Fruit fly (Drosophila melanogaster): ENCODE data around the gene Gr8a.

The Gr8a gene

dm6 chrX:9255964-9256520 is 29.1 kb downstream of the Gr8a start, which contains the start of gene ric8a (continued):
- TF ChIP-seq insv (GFP tag; optimal IDR thresholded peaks at IDR 0.05) (peak in 1 of 2 experiments; percentile 93), gsb (GFP tag; IDR thresholded peaks at IDR 0.05) (no peak), Rfx (GFP tag; IDR thresholded peaks at IDR 0.05) (peak; percentile 54), Dip2 (GFP tag; IDR thresholded peaks at IDR 0.05) (no peak), CG5953 (GFP tag; IDR thresholded peaks at IDR 0.05) (no peak), Nf-YA (GFP tag; IDR thresholded peaks at IDR 0.05) (no peak), gsb-n (tag; optimal IDR thresholded peaks at IDR 0.05) (no peak), crp (GFP tag; optimal IDR thresholded peaks at IDR 0.05) (no peak), chif (GFP tag; optimal IDR thresholded peaks at IDR 0.05) (no peak), CG2889 (GFP tag; IDR thresholded peaks at IDR 0.05) (no peak), CG7271 (tag; optimal IDR thresholded peaks at IDR 0.05) (no peak), CG9437 (GFP tag; optimal IDR thresholded peaks at IDR 0.05) (no peak), CG3065 (GFP tag; optimal IDR thresholded peaks at IDR 0.05) (no peak), CG3726 (GFP tag; IDR thresholded peaks at IDR 0.05) (no peak), Hr3 (GFP tag; optimal IDR thresholded peaks at IDR 0.05) (no peak), CG18619 (GFP tag; optimal IDR thresholded peaks at IDR 0.05) (no peak), CG2712 (tag; optimal IDR thresholded peaks at IDR 0.05) (no peak), zen2 (GFP tag; IDR thresholded peaks at IDR 0.05; ENCODE audit: partially characterized antibody) (peak; percentile 60; the same call in 1 of the 3 replicates), HHEX (GFP tag; optimal IDR thresholded peaks at IDR 0.05) (no peak), chn (GFP tag; optimal IDR thresholded peaks at IDR 0.05) (no peak), CG13894 (tag; optimal IDR thresholded peaks at IDR 0.05) (no peak), rib (GFP tag; IDR thresholded peaks at IDR 0.05) (no peak), ase (GFP tag; IDR thresholded peaks at IDR 0.05) (no peak), corto (GFP tag; optimal IDR thresholded peaks at IDR 0.05) (no peak), wor (GFP tag; IDR thresholded peaks at IDR 0.05) (no peak), ems (GFP tag; optimal IDR thresholded peaks at IDR 0.05) (no peak), zfh1 (GFP tag; IDR thresholded peaks at IDR 0.05) (0 out of 3 replicates have a peak, but pooled peaks have one; percentile 21), E2f1 (GFP tag; IDR thresholded peaks at IDR 0.05) (no peak), Fer2 (tag; optimal IDR thresholded peaks at IDR 0.05) (no peak), sd (tag; optimal IDR thresholded peaks at IDR 0.05) (no peak), CG6683 (GFP tag; optimal IDR thresholded peaks at IDR 0.05) (no peak), oc (tag; optimal IDR thresholded peaks at IDR 0.05) (no peak), Doc3 (GFP tag; IDR thresholded peaks at IDR 0.05; ENCODE audit: partially characterized antibody) (peak; percentile 55), CG18011 (GFP tag; optimal IDR thresholded peaks at IDR 0.05) (no peak), vfl (GFP tag; optimal IDR thresholded peaks at IDR 0.05) (no peak), CG1529 (GFP tag; optimal IDR thresholded peaks at IDR 0.05) (no peak), slbo (GFP tag; IDR thresholded peaks at IDR 0.05) (peak; percentile 46; the same call in 1 of the 2 replicates), CG2875 (GFP tag; optimal IDR thresholded peaks at IDR 0.05) (no peak), Hsf (GFP tag; optimal IDR thresholded peaks at IDR 0.05) (no peak), btn (GFP tag; optimal IDR thresholded peaks at IDR 0.05) (no peak), CG14860 (GFP tag; IDR thresholded peaks at IDR 0.05; ENCODE audit: partially characterized antibody) (peak; percentile 64; the same call in 2 of the 3 replicates), HLH54F (GFP tag; optimal IDR thresholded peaks at IDR 0.05) (no peak), fu2 (GFP tag; optimal IDR thresholded peaks at IDR 0.05) (no peak), Blimp-1 (GFP tag; optimal IDR thresholded peaks at IDR 0.05) (no peak), ftz-f1 (GFP tag; optimal IDR thresholded peaks at IDR 0.05) (no peak), CG9797 (GFP tag; optimal IDR thresholded peaks at IDR 0.05) (peak; percentile 70), CG11504 (tag; optimal IDR thresholded peaks at IDR 0.05) (no peak), Nf-YC (tag; optimal IDR thresholded peaks at IDR 0.05) (no peak), Xbp1 (GFP tag; optimal IDR thresholded peaks at IDR 0.05) (peak; percentile 7), ssp (GFP tag; IDR thresholded peaks at IDR 0.05) (no peak), slou (GFP tag; optimal IDR thresholded peaks at IDR 0.05) (no peak)

All from whole organism, embryonic.